Fruit fly (Drosophila melanogaster) whole organism, embryonic: Measurements from ENCODE around the gene CG7370.
A peak's percentile ranks its signal among the peaks of the same experiment; 100 is the strongest.

Experiments used
- ATbp ChIP-seq: fragments of 200-800 bp; sonication (Bioruptor generic); optimal IDR thresholded peaks from 2 replicates; lab custom pipeline; 2017; ENCODE audit warnings: missing biosample characterization, mild to moderate bottlenecking, missing genetic modification characterization, missing genetic modification reagents
- Blimp-1 ChIP-seq: fragments of 200-800 bp; sonication (Bioruptor generic); optimal IDR thresholded peaks from 3 replicates; lab custom pipeline; 2018; ENCODE audit warnings: missing biosample characterization, missing genetic modification characterization, mild to moderate bottlenecking, moderate library complexity, missing genetic modification reagents
- CG10209 ChIP-seq: fragments of 200-800 bp; sonication (Bioruptor generic); optimal IDR thresholded peaks from 3 replicates; lab custom pipeline; 2017; ENCODE audit warnings: missing biosample characterization, mild to moderate bottlenecking, missing genetic modification characterization, missing genetic modification reagents
- CG11093 ChIP-seq: fragments of 200-800 bp; sonication (Bioruptor generic); IDR thresholded peaks from 3 replicates; pipeline ENCODE4 v1.3.6; 2022; ENCODE audit warnings: missing biosample characterization, missing genetic modification characterization
- CG12391 ChIP-seq: fragments of 200-800 bp; sonication (Bioruptor generic); optimal IDR thresholded peaks from 3 replicates; lab custom pipeline; 2018; ENCODE audit warnings: missing biosample characterization, mild to moderate bottlenecking, missing genetic modification characterization, moderate library complexity
- CG15269 ChIP-seq: fragments of 200-800 bp; sonication (Bioruptor generic); optimal IDR thresholded peaks from 2 replicates; lab custom pipeline; 2018; ENCODE audit warnings: missing biosample characterization, mild to moderate bottlenecking, missing genetic modification characterization, moderate library complexity
- CG15696 ChIP-seq: fragments of 200-800 bp; sonication (Bioruptor generic); optimal IDR thresholded peaks from 2 replicates; lab custom pipeline; 2019; ENCODE audit warnings: missing biosample characterization, mild to moderate bottlenecking, missing genetic modification characterization, moderate library complexity
- CG1792 ChIP-seq: fragments of 200-800 bp; sonication (Bioruptor generic); optimal IDR thresholded peaks from 2 replicates; lab custom pipeline; 2016; ENCODE audit warnings: missing biosample characterization, missing genetic modification characterization
- CG2199 ChIP-seq: fragments of 200-800 bp; sonication (Bioruptor generic); IDR thresholded peaks from 3 replicates; pipeline ENCODE4 v1.3.6; 2022; ENCODE audit warnings: missing biosample characterization, missing genetic modification characterization
- CG31224 ChIP-seq: fragments of 200-800 bp; sonication (Bioruptor generic); IDR thresholded peaks from 2 replicates; pipeline ENCODE4 v1.3.6; 2022; ENCODE audit warnings: missing biosample characterization, missing genetic modification characterization
- CG32772 ChIP-seq: fragments of 200-800 bp; sonication (Bioruptor generic); IDR thresholded peaks from 2 replicates; pipeline ENCODE4 v1.3.6; 2022; ENCODE audit warnings: missing biosample characterization, missing genetic modification characterization
- CG7839 ChIP-seq: fragments of 200-800 bp; sonication (Bioruptor generic); optimal IDR thresholded peaks from 3 replicates; lab custom pipeline; 2018; ENCODE audit warnings: missing biosample characterization, mild to moderate bottlenecking, missing genetic modification characterization, moderate library complexity
- CG8359 ChIP-seq: fragments of 200-800 bp; sonication (Bioruptor generic); optimal IDR thresholded peaks from 2 replicates; lab custom pipeline; 2017; ENCODE audit warnings: missing biosample characterization, mild to moderate bottlenecking, missing genetic modification characterization, borderline replicate concordance
- CG9437 ChIP-seq: fragments of 200-800 bp; sonication (Bioruptor generic); optimal IDR thresholded peaks from 2 replicates; lab custom pipeline; 2018; ENCODE audit warnings: missing biosample characterization, mild to moderate bottlenecking, missing genetic modification characterization
- CG9932 ChIP-seq: fragments of 200-800 bp; sonication (Bioruptor generic); IDR thresholded peaks from 2 replicates; pipeline ENCODE4 v1.3.6; 2022; ENCODE audit warnings: missing biosample characterization, missing genetic modification characterization
- Dbx ChIP-seq: fragments of 200-800 bp; sonication (Bioruptor generic); IDR thresholded peaks from 3 replicates; pipeline ENCODE4 v1.3.6; 2022; ENCODE audit warnings: missing biosample characterization, missing genetic modification characterization
- Dfd ChIP-seq, 2 experiments: fragments of >200 bp; optimal IDR thresholded peaks; 2 replicates each; lab custom pipeline; 2017; ENCODE audit warnings: missing biosample characterization in 2 of 2, missing genetic modification characterization in 2 of 2
- Dip2 ChIP-seq: fragments of 200-800 bp; sonication (Bioruptor generic); IDR thresholded peaks from 2 replicates; pipeline ENCODE4 v1.3.6; 2022; ENCODE audit warnings: missing biosample characterization, missing genetic modification characterization
- HHEX ChIP-seq: fragments of 200-800 bp; sonication (Bioruptor generic); optimal IDR thresholded peaks from 3 replicates; lab custom pipeline; 2017; ENCODE audit warnings: missing biosample characterization, mild to moderate bottlenecking, missing genetic modification characterization, missing genetic modification reagents
- Jarid2 ChIP-seq: fragments of 200-800 bp; sonication (Bioruptor generic); optimal IDR thresholded peaks from 3 replicates; lab custom pipeline; 2017; ENCODE audit warnings: mild to moderate bottlenecking, missing biosample characterization, missing genetic modification reagents, missing genetic modification characterization
- NFAT ChIP-seq: fragments of 200-800 bp; sonication (Bioruptor generic); IDR thresholded peaks from 2 replicates; pipeline ENCODE4 v1.3.6; 2022; ENCODE audit warnings: missing biosample characterization, missing genetic modification characterization
- al ChIP-seq: fragments of 200-800 bp; sonication (Bioruptor generic); IDR thresholded peaks from 2 replicates; pipeline ENCODE4 v1.3.6; 2022; ENCODE audit warnings: missing biosample characterization, missing genetic modification characterization
- bbx ChIP-seq: fragments of 200-800 bp; sonication (Bioruptor generic); IDR thresholded peaks from 2 replicates; pipeline ENCODE4 v1.3.6; 2022; ENCODE audit warnings: missing biosample characterization, missing genetic modification characterization; ENCODE audit not compliant: partially characterized antibody
- chinmo ChIP-seq: fragments of 200-800 bp; sonication (Bioruptor generic); IDR thresholded peaks from 4 replicates; pipeline ENCODE4 v1.3.6; 2022; ENCODE audit warnings: missing biosample characterization, missing genetic modification characterization; ENCODE audit not compliant: partially characterized antibody
- corto ChIP-seq: fragments of 200-800 bp; sonication (Bioruptor generic); optimal IDR thresholded peaks from 2 replicates; lab custom pipeline; 2016; ENCODE audit warnings: missing biosample characterization, mild to moderate bottlenecking, missing genetic modification characterization, moderate library complexity
- croc ChIP-seq: fragments of 200-800 bp; sonication (Bioruptor generic); conservative IDR thresholded peaks from 3 replicates; pipeline ENCODE4 v1.3.6; 2022; ENCODE audit warnings: missing biosample characterization, missing genetic modification characterization
- exex ChIP-seq: fragments of 200-800 bp; sonication (Bioruptor generic); optimal IDR thresholded peaks from 4 replicates; lab custom pipeline; 2018; ENCODE audit warnings: missing biosample characterization, mild to moderate bottlenecking, missing genetic modification characterization, moderate library complexity
- kay ChIP-seq: fragments of 200-800 bp; sonication (Bioruptor generic); optimal IDR thresholded peaks from 2 replicates; lab custom pipeline; 2016; ENCODE audit warnings: missing biosample characterization, missing genetic modification characterization
- oc ChIP-seq: fragments of 200-800 bp; sonication (Bioruptor generic); optimal IDR thresholded peaks from 2 replicates; lab custom pipeline; 2018; ENCODE audit warnings: missing biosample characterization, mild to moderate bottlenecking, missing genetic modification characterization, moderate library complexity
- odd ChIP-seq: fragments of 200-800 bp; sonication (Bioruptor generic); optimal IDR thresholded peaks from 2 replicates; lab custom pipeline; 2017; ENCODE audit warnings: missing biosample characterization, mild to moderate bottlenecking, missing genetic modification characterization
- prd ChIP-seq, 3 experiments: fragments of >200 bp in 2 of 3; fragments of 200-800 bp in 1 of 3; sonication (Bioruptor generic) in 1 of 3; optimal IDR thresholded peaks in 2 of 3; IDR thresholded peaks in 1 of 3; 2 replicates in 2 of 3; 3 replicates in 1 of 3; pipeline versions ENCODE4 v1.3.6 to Lab custom; 2017 to 2022; ENCODE audit warnings: missing biosample characterization in 1 of 3, missing genetic modification characterization in 1 of 3
- psq ChIP-seq: fragments of 200-800 bp; sonication (Bioruptor generic); optimal IDR thresholded peaks from 2 replicates; lab custom pipeline; 2017; ENCODE audit warnings: missing biosample characterization, missing genetic modification characterization
- scrt ChIP-seq: fragments of 200-800 bp; sonication (Bioruptor generic); optimal IDR thresholded peaks from 2 replicates; lab custom pipeline; 2018; ENCODE audit warnings: missing biosample characterization, mild to moderate bottlenecking, missing genetic modification characterization, moderate library complexity
- unc-4 ChIP-seq: fragments of 200-800 bp; sonication (Bioruptor generic); IDR thresholded peaks from 2 replicates; pipeline ENCODE4 v1.3.6; 2022; ENCODE audit warnings: missing biosample characterization, missing genetic modification characterization; ENCODE audit not compliant: partially characterized antibody

CG7370 gene

dm6 chr3L:21738175-21739016, 31.2 kb upstream of the CG7370 start, which contains the start of gene CG14567 (continued):
- TF ChIP-seq chinmo (GFP tag; lab: Robert Waterston, UW) (no peak), unc-4 (no peak), CG31224 (GFP tag; lab: Robert Waterston, UW) (no peak), CG7839 (tag; lab: Kevin White, UChicago) (peak; percentile 52), CG2199 (GFP tag; lab: Robert Waterston, UW) (no peak), al (GFP tag; lab: Robert Waterston, UW) (0 out of 2 replicates have a peak, but pooled peaks have one; percentile 13), Dip2 (GFP tag; lab: Robert Waterston, UW) (no peak), CG11093 (no peak), Dfd (GFP tag; optimal IDR thresholded peaks at IDR 0.05; lab: Kevin White, UChicago) (no peak), CG10209 (GFP tag; lab: Kevin White, UChicago) (no peak), psq (GFP tag; lab: Kevin White, UChicago) (no peak), CG8359 (GFP tag; lab: Kevin White, UChicago) (no peak), CG9437 (no peak)
- TF ChIP-seq, all 482 proteins: peak for 88

- TF ChIP-seq CG9932 (GFP tag; lab: Robert Waterston, UW), result 0 out of 2 replicates have a peak, but pooled peaks have one; percentile 11
- peak; percentile 35; the same call in 1 of the 2 replicates for TF ChIP-seq CG31224 (GFP tag; lab: Robert Waterston, UW)
- TF ChIP-seq prd (optimal IDR thresholded peaks at IDR 0.05; lab: Kevin White, UChicago), result no peak
- TF ChIP-seq prd (GFP tag; IDR thresholded peaks at IDR 0.05; lab: Robert Waterston, UW), result no peak
- TF ChIP-seq NFAT (GFP tag; lab: Robert Waterston, UW), result peak; percentile 40; the same call in 1 of the 2 replicates
- 0 out of 2 replicates have a peak, but pooled peaks have one; percentile 11 for TF ChIP-seq CG32772 (GFP tag; lab: Robert Waterston, UW)
- peak; percentile 44 for TF ChIP-seq kay
- TF ChIP-seq corto, result no peak
- TF ChIP-seq oc (tag; lab: Kevin White, UChicago), result peak; percentile 25
Observed at dm6 chr3L:21739017-21739730, 30.4 kb upstream of the CG7370 start.

DNA sequence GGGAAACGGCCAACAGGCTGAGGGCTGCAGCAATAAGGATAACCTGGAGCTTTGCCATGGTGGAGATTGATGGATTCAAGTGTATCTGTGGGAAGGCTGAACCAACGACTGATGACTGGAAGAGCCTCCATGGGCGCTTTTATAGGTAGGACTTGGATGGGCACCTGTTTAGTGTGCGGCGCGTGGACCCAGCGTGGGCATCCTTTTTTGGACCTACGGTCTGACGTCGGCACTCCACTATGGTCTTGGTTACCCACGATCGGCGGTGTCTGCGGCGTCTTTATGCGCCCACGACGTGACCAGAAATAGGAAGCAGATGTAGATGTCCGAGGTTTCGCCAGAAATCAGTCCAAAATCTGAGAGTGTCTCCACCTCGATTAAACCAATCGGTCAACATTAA, 29.4 kb upstream of the CG7370 start, which contains the start of gene CG14566:
Gene CG14566 (minus strand): TSS at position 101 of the 400 bp plus-strand sequence.
- TF ChIP-seq CG1792 (GFP tag; lab: Kevin White, UChicago), result no peak
- no peak for TF ChIP-seq CG15696 (tag; lab: Kevin White, UChicago)
- no peak for TF ChIP-seq scrt
- no peak for TF ChIP-seq bbx (GFP tag; lab: Robert Waterston, UW)
- no peak for TF ChIP-seq ATbp (GFP tag; lab: Kevin White, UChicago)
- no peak for TF ChIP-seq Jarid2
- no peak for TF ChIP-seq CG15269 (tag; lab: Kevin White, UChicago)
- no peak for TF ChIP-seq CG12391 (tag; lab: Kevin White, UChicago)
- TF ChIP-seq exex (tag; lab: Kevin White, UChicago), result no peak
- no peak for TF ChIP-seq croc
- TF ChIP-seq odd (GFP tag; lab: Kevin White, UChicago), result no peak
- no peak for TF ChIP-seq Blimp-1 (GFP tag; lab: Kevin White, UChicago)
- TF ChIP-seq kay, result no peak
- no peak for TF ChIP-seq Dbx (GFP tag; lab: Robert Waterston, UW)
- TF ChIP-seq HHEX (GFP tag; lab: Kevin White, UChicago), result no peak
